Fruit fly (Drosophila melanogaster): ENCODE results near the gene SdhD.

DNA sequence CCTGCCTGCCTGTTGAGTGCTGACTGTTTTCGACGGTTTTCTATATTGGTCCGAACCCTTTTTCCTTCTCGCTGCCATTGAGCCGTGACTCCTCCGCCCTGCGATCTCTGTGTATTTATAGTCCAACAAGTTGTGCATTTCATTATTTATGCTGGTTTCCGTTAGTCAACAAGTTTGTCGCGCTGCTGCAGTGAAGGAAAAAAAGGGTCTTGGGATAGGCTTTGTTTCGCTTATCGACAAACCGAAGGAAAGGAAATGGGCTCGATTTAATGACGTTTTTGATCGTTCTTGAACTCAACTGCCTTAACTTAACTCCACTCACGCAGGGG, 27.2 kb upstream of the SdhD start:
- TF ChIP-seq CG33017 (tag; optimal IDR thresholded peaks at IDR 0.05) = no peak
- TF ChIP-seq Hr96 (GFP tag; optimal IDR thresholded peaks at IDR 0.05) = no peak
- no peak for TF ChIP-seq bab1 (GFP tag; optimal IDR thresholded peaks at IDR 0.05)
- peak; percentile 20 for TF ChIP-seq kay (GFP tag; ENCODE audit: borderline replicate concordance)
- no peak for TF ChIP-seq CG11617 (GFP tag; optimal IDR thresholded peaks at IDR 0.05)
- no peak for TF ChIP-seq tj (GFP tag; optimal IDR thresholded peaks at IDR 0.05)
- no peak for TF ChIP-seq cic (GFP tag; optimal IDR thresholded peaks at IDR 0.05)
- no peak for TF ChIP-seq toe (GFP tag; optimal IDR thresholded peaks at IDR 0.05)
- no peak for TF ChIP-seq CG7101 (tag; optimal IDR thresholded peaks at IDR 0.05)
